Fruit fly (Drosophila melanogaster): ENCODE data around the gene mthl5.
A peak's percentile ranks its signal among the peaks of the same experiment; 100 is the strongest.

mthl5 gene

dm6 chr3R:11888038-11888567, 1.1 kb upstream of the mthl5 start (continued):
- peak; percentile 63 for TF ChIP-seq CG13287 (GFP tag; IDR thresholded peaks at IDR 0.05; ENCODE audit: partially characterized antibody)
- TF ChIP-seq pan (optimal IDR thresholded peaks at IDR 0.05), result no peak
- TF ChIP-seq pan (GFP tag; optimal IDR thresholded peaks at IDR 0.05 in 1 of 2, IDR thresholded peaks at IDR 0.05 in 1 of 2), result peak in 1 of 2 experiments; percentile 22
- TF ChIP-seq lab (GFP tag; optimal IDR thresholded peaks at IDR 0.05), result no peak
- TF ChIP-seq CG10462 (GFP tag; optimal IDR thresholded peaks at IDR 0.05), result no peak
- peak; percentile 63 for TF ChIP-seq CG16813 (GFP tag; IDR thresholded peaks at IDR 0.05; ENCODE audit: partially characterized antibody)
- TF ChIP-seq CG8281 (tag; optimal IDR thresholded peaks at IDR 0.05), result no peak
- TF ChIP-seq Camta (GFP tag; optimal IDR thresholded peaks at IDR 0.05), result peak; percentile 11
- TF ChIP-seq amos (GFP tag; IDR thresholded peaks at IDR 0.05; ENCODE audit: partially characterized antibody), result peak; percentile 52
- TF ChIP-seq Neu2 (GFP tag; optimal IDR thresholded peaks at IDR 0.05; ENCODE audit: borderline replicate concordance), result no peak
- TF ChIP-seq ab (GFP tag; optimal IDR thresholded peaks at IDR 0.05), result no peak
- no peak for TF ChIP-seq sob (GFP tag; IDR thresholded peaks at IDR 0.05)
- no peak for TF ChIP-seq ac (GFP tag; optimal IDR thresholded peaks at IDR 0.05)
- TF ChIP-seq gt (GFP tag; IDR thresholded peaks at IDR 0.05), result no peak
- peak; percentile 75 for TF ChIP-seq CG4360 (GFP tag; IDR thresholded peaks at IDR 0.05)
- peak; percentile 37; the same call in 1 of the 2 replicates for TF ChIP-seq CG9932 (GFP tag; IDR thresholded peaks at IDR 0.05)
- TF ChIP-seq Spps (tag; optimal IDR thresholded peaks at IDR 0.05), result no peak
- TF ChIP-seq otp (GFP tag; IDR thresholded peaks at IDR 0.05), result 0 out of 3 replicates have a peak, but pooled peaks have one; percentile 4
- TF ChIP-seq sens-2 (GFP tag; IDR thresholded peaks at IDR 0.05), result no peak
- TF ChIP-seq kah (GFP tag; optimal IDR thresholded peaks at IDR 0.05), result no peak
- no peak for TF ChIP-seq scrt (GFP tag; optimal IDR thresholded peaks at IDR 0.05)
- TF ChIP-seq ttk (GFP tag; IDR thresholded peaks at IDR 0.05), result no peak
- peak; percentile 81 for TF ChIP-seq row (GFP tag; IDR thresholded peaks at IDR 0.05)
- no peak for TF ChIP-seq CG12219 (GFP tag; optimal IDR thresholded peaks at IDR 0.05)
- TF ChIP-seq CG3838 (GFP tag; optimal IDR thresholded peaks at IDR 0.05), result no peak
- no peak for TF ChIP-seq CG14860 (GFP tag; IDR thresholded peaks at IDR 0.05; ENCODE audit: partially characterized antibody)
- TF ChIP-seq kni (GFP tag; optimal IDR thresholded peaks at IDR 0.05), result peak; percentile 88
- TF ChIP-seq her (GFP tag; optimal IDR thresholded peaks at IDR 0.05), result no peak
- no peak for TF ChIP-seq CG34422 (GFP tag; IDR thresholded peaks at IDR 0.05)
- peak; percentile 81 for TF ChIP-seq CG5180 (GFP tag; optimal IDR thresholded peaks at IDR 0.05)
- no peak for TF ChIP-seq dati (GFP tag; IDR thresholded peaks at IDR 0.05)
- 0 out of 3 replicates have a peak, but pooled peaks have one; percentile 25 for TF ChIP-seq z (GFP tag; IDR thresholded peaks at IDR 0.05)
- TF ChIP-seq CG1233 (GFP tag; optimal IDR thresholded peaks at IDR 0.05), result peak; percentile 14
- peak; percentile 38; the same call in 1 of the 3 replicates for TF ChIP-seq CG7963 (GFP tag; IDR thresholded peaks at IDR 0.05; ENCODE audit: partially characterized antibody)
- no peak for TF ChIP-seq Lhr (GFP tag; optimal IDR thresholded peaks at IDR 0.05)
- TF ChIP-seq CG12071 (GFP tag; optimal IDR thresholded peaks at IDR 0.05), result no peak
- TF ChIP-seq nau (GFP tag; optimal IDR thresholded peaks at IDR 0.05), result no peak
- TF ChIP-seq Atf3 (GFP tag; optimal IDR thresholded peaks at IDR 0.05), result no peak
- no peak for TF ChIP-seq CG6791 (GFP tag; IDR thresholded peaks at IDR 0.05; ENCODE audit: partially characterized antibody)
- TF ChIP-seq TFAM (GFP tag; optimal IDR thresholded peaks at IDR 0.05), result no peak
- peak; percentile 15 for TF ChIP-seq nerfin-1 (tag; optimal IDR thresholded peaks at IDR 0.05)
- no peak for TF ChIP-seq CG8359 (GFP tag; optimal IDR thresholded peaks at IDR 0.05; ENCODE audit: borderline replicate concordance)
- no peak for TF ChIP-seq eve (GFP tag; optimal IDR thresholded peaks at IDR 0.05)
- TF ChIP-seq D (optimal IDR thresholded peaks at IDR 0.05), result no peak
- no peak for TF ChIP-seq D (GFP tag; optimal IDR thresholded peaks at IDR 0.05)
- TF ChIP-seq danr (GFP tag; IDR thresholded peaks at IDR 0.05), result no peak
- TF ChIP-seq HmgD (GFP tag; optimal IDR thresholded peaks at IDR 0.05), result no peak
- no peak for TF ChIP-seq gem (tag; optimal IDR thresholded peaks at IDR 0.05)
- TF ChIP-seq NfI (GFP tag; optimal IDR thresholded peaks at IDR 0.05), result no peak
- no peak for TF ChIP-seq Elba2 (GFP tag; optimal IDR thresholded peaks at IDR 0.05)

Data from whole organism, embryonic.